Worm (Caenorhabditis elegans) whole organism, L3 larva: ENCODE data around the gene par-3.
A peak's percentile ranks its signal among the peaks of the same experiment; 100 is the strongest.

ENCODE experiments used
- R02D3.7 ChIP-seq: fragments of 150-350 bp; optimal IDR thresholded peaks from 2 replicates; lab custom pipeline; 2014; ENCODE audit warnings: missing biosample characterization, missing genetic modification characterization
- ZK546.5 ChIP-seq: sonication (generic microtip); optimal IDR thresholded peaks from 2 replicates; lab custom pipeline; 2017; ENCODE audit warnings: missing biosample characterization, missing genetic modification characterization
- ama-1 ChIP-seq: fragments of 150-350 bp; optimal IDR thresholded peaks from 2 replicates; lab custom pipeline; 2018
- ceh-16 ChIP-seq: sonication (generic microtip); optimal IDR thresholded peaks from 2 replicates; lab custom pipeline; 2017; ENCODE audit warnings: missing biosample characterization, missing genetic modification characterization
- ceh-28 ChIP-seq: fragments of 150-350 bp; optimal IDR thresholded peaks from 2 replicates; lab custom pipeline; 2014; ENCODE audit warnings: missing biosample characterization, missing genetic modification reagents, missing genetic modification characterization
- ceh-82 ChIP-seq: fragments of 150-350 bp; optimal IDR thresholded peaks from 2 replicates; lab custom pipeline; 2014; ENCODE audit warnings: missing biosample characterization, missing genetic modification characterization
- ceh-9 ChIP-seq: sonication (generic microtip); optimal IDR thresholded peaks from 2 replicates; lab custom pipeline; 2018; ENCODE audit warnings: missing biosample characterization, missing genetic modification characterization
- daf-12 ChIP-seq: fragments of 150-350 bp; optimal IDR thresholded peaks from 2 replicates; lab custom pipeline; 2014; ENCODE audit warnings: missing biosample characterization, missing genetic modification reagents, missing genetic modification characterization
- egl-27 ChIP-seq: sonication (generic microtip); optimal IDR thresholded peaks from 4 replicates; lab custom pipeline; 2017; ENCODE audit warnings: missing biosample characterization, missing genetic modification reagents, missing genetic modification characterization
- elt-1 ChIP-seq: fragments of 150-350 bp; optimal IDR thresholded peaks from 2 replicates; lab custom pipeline; 2014; ENCODE audit warnings: missing biosample characterization, missing genetic modification characterization
- elt-2 ChIP-seq: sonication (generic microtip); optimal IDR thresholded peaks from 2 replicates; lab custom pipeline; 2016; ENCODE audit warnings: missing genetic modification reagents, mild to moderate bottlenecking, missing genetic modification characterization, missing compliant biosample characterization
- elt-3 ChIP-seq, 3 experiments: fragments of 150-350 bp in 1 of 3; sonication (generic microtip) in 2 of 3; optimal IDR thresholded peaks; 2 replicates in 2 of 3; 4 replicates in 1 of 3; lab custom pipeline; 2014 to 2017; ENCODE audit warnings: missing biosample characterization in 3 of 3, missing genetic modification characterization in 3 of 3
- fkh-10 ChIP-seq: sonication (generic microtip); optimal IDR thresholded peaks from 2 replicates; lab custom pipeline; 2017; ENCODE audit warnings: missing biosample characterization, missing genetic modification reagents, missing genetic modification characterization
- fkh-2 ChIP-seq: fragments of 150-350 bp; optimal IDR thresholded peaks from 2 replicates; lab custom pipeline; 2014; ENCODE audit warnings: missing biosample characterization, missing genetic modification reagents, missing genetic modification characterization
- fos-1 ChIP-seq: fragments of 150-350 bp; optimal IDR thresholded peaks from 2 replicates; lab custom pipeline; 2014; ENCODE audit warnings: missing biosample characterization, missing genetic modification characterization
- hmg-11 ChIP-seq: sonication (generic microtip); optimal IDR thresholded peaks from 2 replicates; lab custom pipeline; 2016; ENCODE audit warnings: missing genetic modification characterization, missing compliant biosample characterization
- jun-1 ChIP-seq: fragments of 150-350 bp; optimal IDR thresholded peaks from 2 replicates; lab custom pipeline; 2014; ENCODE audit warnings: missing biosample characterization, missing genetic modification reagents, missing genetic modification characterization
- lin-15B ChIP-seq: fragments of 150-350 bp; optimal IDR thresholded peaks from 2 replicates; lab custom pipeline; 2014; ENCODE audit warnings: missing biosample characterization, missing genetic modification characterization
- lin-39 ChIP-seq: fragments of 150-350 bp; optimal IDR thresholded peaks from 2 replicates; lab custom pipeline; 2018; ENCODE audit warnings: missing biosample characterization, missing genetic modification reagents, missing genetic modification characterization
- lsy-12 ChIP-seq: sonication (generic microtip); optimal IDR thresholded peaks from 2 replicates; lab custom pipeline; 2016; ENCODE audit warnings: mild to moderate bottlenecking, missing genetic modification characterization, missing compliant biosample characterization
- mdl-1 ChIP-seq: fragments of 150-350 bp; optimal IDR thresholded peaks from 2 replicates; lab custom pipeline; 2014; ENCODE audit warnings: missing biosample characterization, missing genetic modification characterization
- mml-1 ChIP-seq: fragments of 150-350 bp; sonication (generic microtip); optimal IDR thresholded peaks from 3 replicates; lab custom pipeline; 2014; ENCODE audit warnings: missing biosample characterization, missing genetic modification characterization
- nfya-1 ChIP-seq: sonication (generic microtip); optimal IDR thresholded peaks from 2 replicates; lab custom pipeline; 2017; ENCODE audit warnings: missing genetic modification characterization, mild to moderate bottlenecking, missing compliant biosample characterization, antibody characterized with exemption, moderate library complexity; ENCODE audit not compliant: insufficient read depth
- nhr-11 ChIP-seq: fragments of 150-350 bp; optimal IDR thresholded peaks from 2 replicates; lab custom pipeline; 2014; ENCODE audit warnings: missing biosample characterization, missing genetic modification characterization
- nhr-12 ChIP-seq: fragments of 150-350 bp; optimal IDR thresholded peaks from 2 replicates; lab custom pipeline; 2014; ENCODE audit warnings: missing biosample characterization, missing genetic modification characterization
- nhr-23 ChIP-seq: fragments of 150-350 bp; optimal IDR thresholded peaks from 2 replicates; lab custom pipeline; 2014; ENCODE audit warnings: missing biosample characterization, missing genetic modification reagents, missing genetic modification characterization
- nhr-237 ChIP-seq: fragments of 150-350 bp; optimal IDR thresholded peaks from 2 replicates; lab custom pipeline; 2014; ENCODE audit warnings: missing biosample characterization, missing genetic modification characterization
- nhr-25 ChIP-seq: sonication (generic microtip); optimal IDR thresholded peaks from 2 replicates; lab custom pipeline; 2017; ENCODE audit warnings: missing biosample characterization, missing genetic modification characterization
- nhr-28 ChIP-seq: fragments of 150-350 bp; optimal IDR thresholded peaks from 2 replicates; lab custom pipeline; 2014; ENCODE audit warnings: missing biosample characterization, missing genetic modification characterization
- nhr-43 ChIP-seq: sonication (generic microtip); optimal IDR thresholded peaks from 2 replicates; lab custom pipeline; 2016; ENCODE audit warnings: mild to moderate bottlenecking, missing genetic modification characterization, missing compliant biosample characterization; ENCODE audit not compliant: poor library complexity, severe bottlenecking
- nhr-67 ChIP-seq: fragments of 150-350 bp; optimal IDR thresholded peaks from 2 replicates; lab custom pipeline; 2014; ENCODE audit warnings: missing biosample characterization, missing genetic modification characterization
- nhr-77 ChIP-seq: fragments of 150-350 bp; optimal IDR thresholded peaks from 2 replicates; lab custom pipeline; 2014; ENCODE audit warnings: missing biosample characterization, missing genetic modification characterization
- pha-4 ChIP-seq: fragments of 150-350 bp; optimal IDR thresholded peaks from 2 replicates; lab custom pipeline; 2014; ENCODE audit warnings: missing biosample characterization, missing genetic modification reagents, missing genetic modification characterization
- pqm-1 ChIP-seq: fragments of 150-350 bp; optimal IDR thresholded peaks from 2 replicates; lab custom pipeline; 2017; ENCODE audit warnings: missing biosample characterization, missing genetic modification characterization, inconsistent platforms
- sea-2 ChIP-seq: fragments of 150-350 bp; sonication (generic microtip); optimal IDR thresholded peaks from 4 replicates; lab custom pipeline; 2014; ENCODE audit warnings: missing biosample characterization, missing genetic modification reagents, missing genetic modification characterization
- skn-1 ChIP-seq: fragments of 150-350 bp; optimal IDR thresholded peaks from 2 replicates; lab custom pipeline; 2014; ENCODE audit warnings: missing biosample characterization, missing genetic modification characterization
- snpc-4 ChIP-seq: fragments of 150-350 bp; optimal IDR thresholded peaks from 2 replicates; lab custom pipeline; 2014; ENCODE audit warnings: missing biosample characterization, missing genetic modification characterization
- tbx-2 ChIP-seq: sonication (generic microtip); optimal IDR thresholded peaks from 2 replicates; lab custom pipeline; 2016; ENCODE audit warnings: mild to moderate bottlenecking, missing genetic modification characterization, missing compliant biosample characterization
- unc-39 ChIP-seq: sonication (generic microtip); optimal IDR thresholded peaks from 4 replicates; lab custom pipeline; 2017; ENCODE audit warnings: missing biosample characterization, missing genetic modification characterization
- unc-62 ChIP-seq: fragments of 150-350 bp; sonication (generic microtip); optimal IDR thresholded peaks from 4 replicates; lab custom pipeline; 2014; ENCODE audit warnings: missing biosample characterization, missing genetic modification reagents, missing genetic modification characterization
- zag-1 ChIP-seq: fragments of 150-350 bp; optimal IDR thresholded peaks from 2 replicates; lab custom pipeline; 2014; ENCODE audit warnings: missing biosample characterization, missing genetic modification characterization
- ztf-11 ChIP-seq: fragments of 150-350 bp; optimal IDR thresholded peaks from 2 replicates; lab custom pipeline; 2014; ENCODE audit warnings: missing biosample characterization, missing genetic modification characterization
- ztf-4 ChIP-seq: fragments of 150-350 bp; optimal IDR thresholded peaks from 2 replicates; lab custom pipeline; 2014; ENCODE audit warnings: missing biosample characterization, missing genetic modification characterization

The par-3 gene

DNA sequence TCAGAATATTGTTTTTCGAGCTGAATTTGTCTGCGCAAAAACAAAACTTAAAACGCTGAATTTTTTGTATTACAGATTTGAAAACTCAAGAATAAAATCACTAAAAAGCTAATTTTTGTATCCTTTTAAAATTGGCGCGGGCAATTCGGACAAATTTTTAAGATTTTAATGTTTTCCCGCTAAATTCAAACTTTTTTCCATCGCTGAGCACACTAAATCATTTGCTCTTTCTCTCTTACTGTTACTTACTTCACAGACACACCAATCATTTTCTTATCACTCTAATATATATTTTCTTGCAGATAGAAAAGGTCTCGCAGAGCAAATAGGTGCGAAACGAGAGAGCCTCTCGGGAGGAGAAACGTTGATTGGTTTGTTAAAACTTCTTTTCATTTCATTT is at the start of gene par-3:
par-3 (plus strand) TSS at position 301 of the 400 bp plus-strand sequence.
- TF ChIP-seq jun-1 (tag; lab: Kevin White, UChicago) = no peak
- TF ChIP-seq egl-27 (tag; lab: Kevin White, UChicago) = no peak
- TF ChIP-seq fkh-2 (tag; lab: Kevin White, UChicago) = no peak
- TF ChIP-seq ama-1 (lab: Kevin White, UChicago) = no peak
- TF ChIP-seq lin-15B (tag; lab: Kevin White, UChicago) = no peak
- TF ChIP-seq skn-1 (tag; lab: Kevin White, UChicago) = no peak
- no peak for TF ChIP-seq daf-12 (tag; lab: Kevin White, UChicago)

DNA sequence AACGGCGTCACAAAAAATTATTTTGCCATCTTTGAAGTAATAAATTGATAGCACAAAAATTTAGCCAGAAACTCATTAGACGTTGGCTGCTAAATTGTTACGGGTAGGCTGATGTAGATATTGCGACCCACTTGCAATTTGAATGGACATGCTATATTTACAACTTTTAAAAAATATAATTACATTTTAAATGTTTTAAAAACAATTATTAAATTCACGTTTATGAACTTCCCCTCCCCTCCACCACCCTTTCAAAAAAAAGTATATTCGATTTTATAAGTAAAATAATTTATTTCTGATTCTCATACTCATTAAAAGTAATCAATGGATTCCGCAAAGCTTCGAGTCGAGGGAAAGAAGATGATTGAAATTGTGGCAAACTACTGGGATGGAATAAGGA is 49.4 kb upstream of the par-3 start, which contains the start of gene basl-1:
basl-1 (plus strand) TSS at position 301 of the 400 bp plus-strand sequence.
- TF ChIP-seq ceh-9 (no peak), fkh-10 (GFP tag; lab: Kevin White, UChicago) (no peak), ceh-28 (no peak), pha-4 (tag; lab: Kevin White, UChicago) (no peak), ztf-11 (no peak), sea-2 (GFP tag; lab: Kevin White, UChicago) (no peak), skn-1 (tag; lab: Kevin White, UChicago) (no peak), lsy-12 (tag; lab: Kevin White, UChicago) (no peak), elt-2 (tag; lab: Kevin White, UChicago) (no peak), nhr-28 (tag; lab: Kevin White, UChicago) (no peak)

DNA sequence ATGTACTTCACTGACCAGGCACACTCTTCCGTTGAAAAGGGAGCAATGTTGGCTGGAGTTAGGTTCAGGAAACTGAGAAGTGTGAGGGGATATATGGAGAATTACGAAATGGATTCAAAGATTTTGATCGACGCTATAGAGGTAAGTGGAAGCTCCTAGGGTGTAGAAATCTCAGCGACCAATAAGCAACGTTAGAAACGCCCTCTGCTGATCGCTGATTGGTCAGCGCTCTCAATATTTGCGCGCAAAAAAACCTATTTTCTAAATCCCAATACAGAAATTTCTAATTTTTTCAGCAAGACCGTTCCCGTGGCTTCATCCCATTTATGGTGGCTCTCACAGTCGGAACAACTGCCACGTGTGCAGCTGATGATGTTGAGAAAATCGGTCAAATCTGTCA is 48.4 kb upstream of the par-3 start:
- TF ChIP-seq ZK546.5 (tag; lab: Kevin White, UChicago) (no peak), ztf-11 (no peak), nfya-1 (tag; lab: Kevin White, UChicago) (peak; percentile 56)
- TF ChIP-seq, all 47 proteins: peak for 1

DNA sequence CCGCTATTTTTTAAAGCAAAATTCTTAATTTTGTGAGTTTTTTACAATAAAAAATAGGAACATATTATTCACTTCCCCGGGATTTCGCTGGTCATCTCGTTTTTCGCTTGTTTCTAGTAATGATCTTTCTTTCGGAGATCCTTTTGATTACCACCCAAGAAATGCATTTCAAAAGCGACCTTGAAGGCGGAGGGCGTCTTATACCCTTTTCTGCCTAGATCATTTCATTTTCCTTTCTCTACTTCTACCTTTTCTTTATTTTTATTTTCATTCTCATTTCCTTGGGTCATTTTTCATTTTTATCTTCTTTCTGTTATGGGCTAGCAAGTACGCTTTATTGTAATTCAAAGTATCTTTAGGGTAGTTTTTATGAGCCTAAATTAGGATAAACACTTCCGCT is 43.8 kb upstream of the par-3 start:
- TF ChIP-seq zag-1 (tag; lab: Kevin White, UChicago) (no peak), nhr-25 (tag; lab: Kevin White, UChicago) (peak; percentile 11)

DNA sequence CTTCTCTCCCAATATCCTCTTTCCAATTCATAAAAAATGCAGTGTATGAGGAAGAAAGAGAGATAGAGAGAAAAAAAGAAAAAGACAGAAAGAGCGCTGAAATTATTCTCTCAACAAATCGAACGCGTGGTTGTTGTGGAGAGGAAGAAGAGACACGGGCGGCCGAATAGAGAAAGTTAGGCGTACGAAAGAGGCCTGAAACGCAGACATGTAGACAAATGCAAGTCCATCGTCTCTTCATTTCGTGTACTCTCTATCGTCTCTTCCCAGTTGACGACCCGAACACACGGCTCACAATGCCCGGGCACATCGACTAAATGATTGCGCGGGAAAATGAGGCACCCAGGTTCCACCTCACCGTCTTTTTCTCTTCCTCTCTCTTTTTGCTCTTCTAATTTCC is 42.8 kb upstream of the par-3 start:
- TF ChIP-seq nhr-77 (tag; lab: Kevin White, UChicago) = no peak
- no peak for TF ChIP-seq sea-2 (GFP tag; lab: Kevin White, UChicago)
- TF ChIP-seq R02D3.7 (tag; lab: Kevin White, UChicago) = peak; percentile 23
- no peak for TF ChIP-seq nhr-12 (tag; lab: Kevin White, UChicago)
- no peak for TF ChIP-seq daf-12 (tag; lab: Kevin White, UChicago)
- peak; percentile 8 for TF ChIP-seq pqm-1
- TF ChIP-seq pha-4 (tag; lab: Kevin White, UChicago) = peak; percentile 85
- peak; percentile 87 for TF ChIP-seq nfya-1 (tag; lab: Kevin White, UChicago)
- no peak for TF ChIP-seq egl-27 (tag; lab: Kevin White, UChicago)
- TF ChIP-seq nhr-28 (tag; lab: Kevin White, UChicago) = no peak
- TF ChIP-seq snpc-4 (tag; lab: Kevin White, UChicago) = peak; percentile 54
- no peak for TF ChIP-seq ztf-4 (tag; lab: Kevin White, UChicago)
- TF ChIP-seq skn-1 (tag; lab: Kevin White, UChicago) = no peak
- TF ChIP-seq ztf-11 = no peak
- no peak for TF ChIP-seq elt-3 (tag; optimal IDR thresholded peaks at IDR 0.05; lab: Kevin White, UChicago)
- TF ChIP-seq ceh-82 = no peak
- no peak for TF ChIP-seq fkh-10 (GFP tag; lab: Kevin White, UChicago)
- no peak for TF ChIP-seq nhr-43
- TF ChIP-seq elt-1 = no peak
- peak; percentile 34 for TF ChIP-seq ceh-28
- TF ChIP-seq lsy-12 (tag; lab: Kevin White, UChicago) = peak; percentile 61
- no peak for TF ChIP-seq mml-1 (tag; lab: Kevin White, UChicago)
- TF ChIP-seq jun-1 (tag; lab: Kevin White, UChicago) = peak; percentile 48
- no peak for TF ChIP-seq ZK546.5 (tag; lab: Kevin White, UChicago)
- no peak for TF ChIP-seq ama-1 (lab: Kevin White, UChicago)
- peak; percentile 53 for TF ChIP-seq nhr-25 (tag; lab: Kevin White, UChicago)
- no peak for TF ChIP-seq unc-62 (GFP tag; lab: Kevin White, UChicago)
- peak; percentile 15 for TF ChIP-seq nhr-23 (tag; lab: Kevin White, UChicago)
- no peak for TF ChIP-seq nhr-67 (tag; lab: Kevin White, UChicago)
- peak; percentile 86 for TF ChIP-seq hmg-11 (tag; lab: Kevin White, UChicago)
- TF ChIP-seq tbx-2 (tag; lab: Kevin White, UChicago) = peak; percentile 57
- TF ChIP-seq nhr-11 (tag; lab: Kevin White, UChicago) = peak; percentile 8
- TF ChIP-seq zag-1 (tag; lab: Kevin White, UChicago) = no peak
- TF ChIP-seq lin-39 (tag; lab: Kevin White, UChicago) = peak; percentile 49
- TF ChIP-seq ceh-16 (tag; lab: Kevin White, UChicago) = no peak
- TF ChIP-seq unc-39 = no peak
- peak; percentile 63 for TF ChIP-seq mdl-1 (tag; lab: Kevin White, UChicago)
- peak; percentile 65 for TF ChIP-seq lin-15B (tag; lab: Kevin White, UChicago)
- no peak for TF ChIP-seq nhr-237
- TF ChIP-seq fos-1 (tag; lab: Kevin White, UChicago) = no peak
- no peak for TF ChIP-seq fkh-2 (tag; lab: Kevin White, UChicago)
